Fruit fly (Drosophila melanogaster): ENCODE data around the gene Rdl.

The Rdl gene

dm6 chr3L:9182053-9182572, at the start of gene Rdl:
Gene Rdl (minus strand): TSS chr3L:9182149.
- TF ChIP-seq gl (tag; optimal IDR thresholded peaks at IDR 0.05) (no peak), CG17806 (tag; optimal IDR thresholded peaks at IDR 0.05) (no peak), fd96Ca (GFP tag; IDR thresholded peaks at IDR 0.05) (no peak), CG12605 (GFP tag; IDR thresholded peaks at IDR 0.05) (no peak), CG34367 (tag; optimal IDR thresholded peaks at IDR 0.05) (no peak), D1 (tag; optimal IDR thresholded peaks at IDR 0.05) (no peak), CG32121 (GFP tag; IDR thresholded peaks at IDR 0.05) (no peak), EcR (GFP tag; optimal IDR thresholded peaks at IDR 0.05) (no peak), CG4496 (GFP tag; IDR thresholded peaks at IDR 0.05) (no peak), CG15710 (tag; optimal IDR thresholded peaks at IDR 0.05) (no peak), Snoo (tag; optimal IDR thresholded peaks at IDR 0.05) (no peak), CG8301 (tag; optimal IDR thresholded peaks at IDR 0.05) (no peak), CG10348 (GFP tag; IDR thresholded peaks at IDR 0.05) (no peak), CG14655 (GFP tag; optimal IDR thresholded peaks at IDR 0.05) (no peak), Ets98B (GFP tag; IDR thresholded peaks at IDR 0.05) (no peak), CG13204 (GFP tag; optimal IDR thresholded peaks at IDR 0.05) (no peak)

- TF ChIP-seq Ets98B (GFP tag; IDR thresholded peaks at IDR 0.05) (no peak), CG12605 (GFP tag; IDR thresholded peaks at IDR 0.05) (no peak), CG9948 (tag; optimal IDR thresholded peaks at IDR 0.05) (no peak), CG8301 (tag; optimal IDR thresholded peaks at IDR 0.05) (no peak), CG32121 (GFP tag; IDR thresholded peaks at IDR 0.05) (no peak), CG8159 (tag; optimal IDR thresholded peaks at IDR 0.05) (no peak), D1 (tag; optimal IDR thresholded peaks at IDR 0.05) (no peak), CG15710 (tag; optimal IDR thresholded peaks at IDR 0.05) (no peak)
Measured at dm6 chr3L:9211302-9211930, 29.5 kb upstream of the Rdl start, which contains the start of gene CG4476. Gene CG4476 (plus strand): TSS chr3L:9211880.

- TF ChIP-seq gl (tag; optimal IDR thresholded peaks at IDR 0.05) (no peak), CG12605 (GFP tag; IDR thresholded peaks at IDR 0.05) (peak; percentile 7; the same call in 1 of the 2 replicates), CG8301 (tag; optimal IDR thresholded peaks at IDR 0.05) (peak; percentile 18), Pif1A (GFP tag; optimal IDR thresholded peaks at IDR 0.05) (no peak), CG14655 (GFP tag; optimal IDR thresholded peaks at IDR 0.05) (peak; percentile 3), CG9948 (tag; optimal IDR thresholded peaks at IDR 0.05) (no peak), CG4496 (GFP tag; IDR thresholded peaks at IDR 0.05) (0 out of 3 replicates have a peak, but pooled peaks have one; percentile 36), EcR (GFP tag; optimal IDR thresholded peaks at IDR 0.05) (no peak), Pif1B (GFP tag; optimal IDR thresholded peaks at IDR 0.05) (no peak), rn (GFP tag; IDR thresholded peaks at IDR 0.05) (no peak), CG32121 (GFP tag; IDR thresholded peaks at IDR 0.05) (no peak), CG13204 (GFP tag; optimal IDR thresholded peaks at IDR 0.05) (no peak), CG15710 (tag; optimal IDR thresholded peaks at IDR 0.05) (no peak), Snoo (tag; optimal IDR thresholded peaks at IDR 0.05) (no peak), CG8159 (tag; optimal IDR thresholded peaks at IDR 0.05) (no peak), CG34367 (tag; optimal IDR thresholded peaks at IDR 0.05) (no peak), CG10348 (GFP tag; IDR thresholded peaks at IDR 0.05) (no peak), CG17806 (tag; optimal IDR thresholded peaks at IDR 0.05) (no peak), Ets98B (GFP tag; IDR thresholded peaks at IDR 0.05) (peak; percentile 22), fd96Ca (GFP tag; IDR thresholded peaks at IDR 0.05) (peak; percentile 43; the same call in 1 of the 3 replicates)
Measured at dm6 chr3L:9209665-9210064, 27.7 kb upstream of the Rdl start.

- TF ChIP-seq D1 (tag; optimal IDR thresholded peaks at IDR 0.05), result no peak
- peak; percentile 41; the same call in 1 of the 2 replicates for TF ChIP-seq Ets98B (GFP tag; IDR thresholded peaks at IDR 0.05)
- TF ChIP-seq CG15710 (tag; optimal IDR thresholded peaks at IDR 0.05), result peak; percentile 52
- TF ChIP-seq CG8301 (tag; optimal IDR thresholded peaks at IDR 0.05), result peak; percentile 58
- peak; percentile 84 for TF ChIP-seq CG14655 (GFP tag; optimal IDR thresholded peaks at IDR 0.05)
- no peak for TF ChIP-seq rn (GFP tag; IDR thresholded peaks at IDR 0.05)
- peak; percentile 24 for TF ChIP-seq Pif1B (GFP tag; optimal IDR thresholded peaks at IDR 0.05)
- peak; percentile 41; the same call in 1 of the 3 replicates for TF ChIP-seq fd96Ca (GFP tag; IDR thresholded peaks at IDR 0.05)
- no peak for TF ChIP-seq CG4496 (GFP tag; IDR thresholded peaks at IDR 0.05)
- TF ChIP-seq CG9948 (tag; optimal IDR thresholded peaks at IDR 0.05), result peak; percentile 66
- TF ChIP-seq gl (tag; optimal IDR thresholded peaks at IDR 0.05), result no peak
- no peak for TF ChIP-seq Snoo (tag; optimal IDR thresholded peaks at IDR 0.05)
- no peak for TF ChIP-seq CG34367 (tag; optimal IDR thresholded peaks at IDR 0.05)
- TF ChIP-seq Pif1A (GFP tag; optimal IDR thresholded peaks at IDR 0.05), result no peak
- 0 out of 2 replicates have a peak, but pooled peaks have one; percentile 8 for TF ChIP-seq CG12605 (GFP tag; IDR thresholded peaks at IDR 0.05)
- TF ChIP-seq CG8159 (tag; optimal IDR thresholded peaks at IDR 0.05), result peak; percentile 63
- no peak for TF ChIP-seq CG10348 (GFP tag; IDR thresholded peaks at IDR 0.05)
- TF ChIP-seq CG32121 (GFP tag; IDR thresholded peaks at IDR 0.05), result peak; percentile 15; the same call in 1 of the 2 replicates
- peak; percentile 43 for TF ChIP-seq CG17806 (tag; optimal IDR thresholded peaks at IDR 0.05)
Measured at dm6 chr3L:9208704-9209405, 26.9 kb upstream of the Rdl start, which contains the start of gene Slc45-1. Gene Slc45-1 (minus strand): TSS chr3L:9208853.

dm6 chr3L:9193003-9193402, 11.1 kb upstream of the Rdl start:
- no peak for TF ChIP-seq CG14655 (GFP tag; optimal IDR thresholded peaks at IDR 0.05)
- no peak for TF ChIP-seq CG9948 (tag; optimal IDR thresholded peaks at IDR 0.05)
- peak; percentile 37 for TF ChIP-seq CG8159 (tag; optimal IDR thresholded peaks at IDR 0.05)

Measured in whole organism, pupa.